Worm (Caenorhabditis elegans): ENCODE data around the gene C24D10.4.

C24D10.4 gene

DNA sequence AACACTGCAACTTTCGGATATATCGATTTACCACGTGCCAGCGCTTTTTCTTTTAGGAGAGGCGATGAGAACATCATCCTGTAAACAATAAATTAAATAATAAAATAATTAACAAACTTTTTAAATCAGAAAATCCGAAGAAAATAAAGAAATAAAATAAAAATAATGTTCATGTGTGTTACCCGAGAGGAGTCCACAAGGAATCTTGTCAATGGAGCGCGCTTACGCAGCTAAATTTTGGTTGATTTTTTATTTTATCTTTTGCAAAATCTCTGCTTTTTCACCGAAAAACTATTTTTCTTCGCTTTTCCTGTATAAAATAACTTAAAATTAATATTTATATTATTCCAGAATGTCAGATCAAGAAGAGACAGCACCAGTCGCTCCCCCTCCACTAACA lies at the start of gene C24D10.4, which contains the start of gene C24D10.6:
C24D10.4 (plus strand) TSS at position 352 of the 400 bp plus-strand sequence.
C24D10.6 (minus strand) TSS at position 78 of the 400 bp plus-strand sequence.
- TF ChIP-seq npax-4 (tag; optimal IDR thresholded peaks at IDR 0.05) (no peak), ref-2 (tag; optimal IDR thresholded peaks at IDR 0.05) (no peak), tbx-7 (tag; optimal IDR thresholded peaks at IDR 0.05) (no peak), pqm-1 (tag; optimal IDR thresholded peaks at IDR 0.05) (no peak), ceh-48 (tag; optimal IDR thresholded peaks at IDR 0.05) (no peak), pha-4 (tag; optimal IDR thresholded peaks at IDR 0.05) (no peak), C08G9.2 (tag; optimal IDR thresholded peaks at IDR 0.05) (no peak), unc-3 (GFP tag; conservative IDR thresholded peaks at IDR 0.05) (no peak), unc-3 (tag; optimal IDR thresholded peaks at IDR 0.05) (no peak), K09A11.1 (tag; optimal IDR thresholded peaks at IDR 0.05; ENCODE audit: insufficient read depth) (no peak), unc-42 (tag; optimal IDR thresholded peaks at IDR 0.05) (no peak), madf-2 (tag; optimal IDR thresholded peaks at IDR 0.05) (no peak), pha-2 (tag; optimal IDR thresholded peaks at IDR 0.05) (no peak), F13H6.1 (tag; optimal IDR thresholded peaks at IDR 0.05) (no peak), nfya-1 (tag; optimal IDR thresholded peaks at IDR 0.05) (no peak), pros-1 (tag; optimal IDR thresholded peaks at IDR 0.05) (no peak), eyg-1 (tag; optimal IDR thresholded peaks at IDR 0.05) (no peak), T23F11.4 (GFP tag; optimal IDR thresholded peaks at IDR 0.05) (no peak)

DNA sequence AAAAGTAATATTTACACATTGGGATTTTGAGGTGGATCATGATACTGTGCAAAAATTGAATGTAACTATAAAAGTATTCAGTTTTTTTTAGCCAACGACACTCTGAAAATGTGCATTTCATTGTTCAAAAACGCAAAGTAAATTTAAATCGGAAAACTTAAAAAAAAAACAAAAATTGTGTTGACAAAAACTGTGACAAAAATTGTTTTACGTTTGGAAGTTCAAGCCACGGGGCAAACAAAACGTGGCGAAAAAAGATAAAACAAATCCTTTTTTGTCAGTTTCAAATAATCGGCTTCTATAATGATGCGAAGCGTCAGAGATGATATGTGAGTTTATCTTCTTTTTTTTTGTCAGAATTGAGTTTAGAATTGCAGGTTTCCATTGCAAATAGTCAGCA lies 48.8 kb upstream of the C24D10.4 start, which contains the start of gene AC7.3:
AC7.3 (plus strand) TSS at position 301 of the 400 bp plus-strand sequence.
- no peak for TF ChIP-seq pqm-1 (tag; optimal IDR thresholded peaks at IDR 0.05)
- no peak for TF ChIP-seq pha-2 (tag; optimal IDR thresholded peaks at IDR 0.05)
- no peak for TF ChIP-seq nhr-232 (tag; optimal IDR thresholded peaks at IDR 0.05)
- TF ChIP-seq sox-2 (GFP tag; IDR thresholded peaks at IDR 0.05): no peak
- TF ChIP-seq K02D7.2 (tag; optimal IDR thresholded peaks at IDR 0.05): no peak
- TF ChIP-seq ceh-24 (tag; optimal IDR thresholded peaks at IDR 0.05): no peak
- TF ChIP-seq unc-3 (GFP tag; conservative IDR thresholded peaks at IDR 0.05): no peak
- no peak for TF ChIP-seq unc-3 (tag; optimal IDR thresholded peaks at IDR 0.05)
- no peak for TF ChIP-seq ceh-18 (tag; optimal IDR thresholded peaks at IDR 0.05)
- TF ChIP-seq pag-3 (tag; optimal IDR thresholded peaks at IDR 0.05; ENCODE audit: borderline replicate concordance): no peak
- TF ChIP-seq hlh-30 (tag; optimal IDR thresholded peaks at IDR 0.05; ENCODE audit: insufficient read depth): no peak
- no peak for TF ChIP-seq K09A11.1 (tag; optimal IDR thresholded peaks at IDR 0.05; ENCODE audit: insufficient read depth)
- no peak for TF ChIP-seq C08G9.2 (tag; optimal IDR thresholded peaks at IDR 0.05)
- TF ChIP-seq ceh-6 (GFP tag; optimal IDR thresholded peaks at IDR 0.05): no peak
- no peak for TF ChIP-seq nhr-11 (tag; optimal IDR thresholded peaks at IDR 0.05)
- no peak for TF ChIP-seq ceh-22 (tag; optimal IDR thresholded peaks at IDR 0.05)
- TF ChIP-seq lin-11 (tag; optimal IDR thresholded peaks at IDR 0.05): no peak
- TF ChIP-seq ceh-48 (tag; optimal IDR thresholded peaks at IDR 0.05): no peak
- no peak for TF ChIP-seq mec-3 (tag; optimal IDR thresholded peaks at IDR 0.05; ENCODE audit: borderline replicate concordance)
- TF ChIP-seq sdc-2 (tag; optimal IDR thresholded peaks at IDR 0.05): no peak
- no peak for TF ChIP-seq ceh-34 (tag; optimal IDR thresholded peaks at IDR 0.05)

DNA sequence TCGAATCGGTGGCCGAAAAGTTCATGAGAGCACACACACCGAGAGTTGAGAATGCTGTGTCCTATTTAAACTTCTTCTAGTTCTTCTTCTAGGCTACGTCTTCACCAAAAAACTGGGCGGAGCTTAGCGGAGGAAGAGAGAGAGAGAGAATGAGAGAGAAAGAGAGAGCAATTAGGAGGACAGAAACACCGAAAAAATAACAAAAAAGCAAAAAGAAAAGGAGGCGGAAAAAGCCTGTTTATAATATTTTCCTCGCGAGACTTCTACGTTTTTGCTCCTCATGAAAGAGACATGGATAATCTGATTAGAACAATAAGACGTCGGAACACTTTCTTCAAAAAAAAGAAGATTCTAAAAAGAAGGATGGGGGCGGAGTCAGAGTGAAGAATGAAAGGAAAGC lies 38.3 kb upstream of the C24D10.4 start, which contains the start of gene tkr-3:
tkr-3 (minus strand) TSS at position 101 of the 400 bp plus-strand sequence.
- TF ChIP-seq ets-4 (tag; optimal IDR thresholded peaks at IDR 0.05): no peak
- no peak for TF ChIP-seq pha-2 (tag; optimal IDR thresholded peaks at IDR 0.05)
- no peak for TF ChIP-seq gmeb-2 (tag; optimal IDR thresholded peaks at IDR 0.05)
- TF ChIP-seq pat-9 (tag; optimal IDR thresholded peaks at IDR 0.05): no peak

DNA sequence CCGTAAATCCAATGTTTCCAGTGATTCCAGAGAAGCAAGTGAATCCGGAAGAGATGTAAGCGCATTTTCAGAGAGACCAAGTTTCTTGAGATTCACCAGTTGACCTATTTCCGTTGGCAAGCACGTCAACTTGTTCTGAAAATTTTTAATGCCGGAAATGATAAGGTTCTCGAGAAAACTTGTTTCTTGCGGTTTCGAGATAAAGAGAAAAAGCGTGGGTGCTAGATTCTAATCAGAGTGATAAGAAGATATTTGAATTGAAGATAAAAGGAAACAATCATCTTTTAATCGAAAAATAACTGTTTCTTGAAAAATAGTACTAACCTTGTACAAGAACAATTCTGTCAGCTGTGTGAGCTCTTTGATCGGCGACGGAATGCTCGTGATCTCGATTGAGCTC lies 28.5 kb upstream of the C24D10.4 start:
- TF ChIP-seq dmd-4 (tag; optimal IDR thresholded peaks at IDR 0.05; ENCODE audit: borderline replicate concordance) (no peak), ceh-34 (tag; optimal IDR thresholded peaks at IDR 0.05) (no peak), pax-1 (tag; optimal IDR thresholded peaks at IDR 0.05) (no peak), odd-2 (tag; optimal IDR thresholded peaks at IDR 0.05) (no peak), pha-4 (tag; optimal IDR thresholded peaks at IDR 0.05) (no peak), unc-42 (tag; optimal IDR thresholded peaks at IDR 0.05) (no peak), sox-4 (tag; optimal IDR thresholded peaks at IDR 0.05) (no peak), hlh-15 (tag; optimal IDR thresholded peaks at IDR 0.05) (no peak), ceh-2 (tag; optimal IDR thresholded peaks at IDR 0.05) (no peak), ceh-31 (tag; optimal IDR thresholded peaks at IDR 0.05) (no peak)

All from whole organism, late embryonic.